Fruit fly (Drosophila melanogaster) whole organism, embryonic: ENCODE data around the gene Chd64.

Experiments
- Adf1 ChIP-seq: fragments of 200-800 bp; sonication (Bioruptor generic); IDR thresholded peaks from 2 replicates; pipeline ENCODE4 v1.3.6; 2022; ENCODE audit warnings: missing biosample characterization, missing genetic modification characterization
- Aef1 ChIP-seq: fragments of 200-800 bp; sonication (Bioruptor generic); IDR thresholded peaks from 3 replicates; pipeline ENCODE4 v1.3.6; 2022; ENCODE audit warnings: missing biosample characterization, missing genetic modification characterization
- CG10462 ChIP-seq: fragments of 200-800 bp; sonication (Bioruptor generic); optimal IDR thresholded peaks from 2 replicates; lab custom pipeline; 2016; ENCODE audit warnings: missing biosample characterization, missing genetic modification characterization
- CG11247 ChIP-seq: fragments of 200-800 bp; sonication (Bioruptor generic); IDR thresholded peaks from 2 replicates; pipeline ENCODE4 v1.3.6; 2022; ENCODE audit warnings: missing biosample characterization, missing genetic modification characterization
- CG11456 ChIP-seq: fragments of 200-800 bp; sonication (Bioruptor generic); IDR thresholded peaks from 3 replicates; pipeline ENCODE4 v1.3.6; 2022; ENCODE audit warnings: missing biosample characterization, missing genetic modification characterization
- CG11696 ChIP-seq: fragments of 200-800 bp; sonication (Bioruptor generic); IDR thresholded peaks from 2 replicates; pipeline ENCODE4 v1.3.6; 2022; ENCODE audit warnings: missing biosample characterization, missing genetic modification characterization
- CG13296 ChIP-seq: fragments of 200-800 bp; sonication (Bioruptor generic); optimal IDR thresholded peaks from 3 replicates; lab custom pipeline; 2018; ENCODE audit warnings: missing biosample characterization, mild to moderate bottlenecking, missing genetic modification characterization
- CG14014 ChIP-seq: fragments of 200-800 bp; sonication (Bioruptor generic); IDR thresholded peaks from 2 replicates; pipeline ENCODE4 v1.3.6; 2022; ENCODE audit warnings: missing biosample characterization, missing genetic modification characterization
- CG15011 ChIP-seq: fragments of 200-800 bp; sonication (Bioruptor generic); optimal IDR thresholded peaks from 3 replicates; lab custom pipeline; 2018; ENCODE audit warnings: missing biosample characterization, mild to moderate bottlenecking, missing genetic modification characterization
- CG15269 ChIP-seq: fragments of 200-800 bp; sonication (Bioruptor generic); optimal IDR thresholded peaks from 2 replicates; lab custom pipeline; 2018; ENCODE audit warnings: missing biosample characterization, mild to moderate bottlenecking, missing genetic modification characterization, moderate library complexity
- CG1529 ChIP-seq: fragments of 200-800 bp; sonication (Bioruptor generic); optimal IDR thresholded peaks from 3 replicates; lab custom pipeline; 2018; ENCODE audit warnings: missing biosample characterization, missing genetic modification characterization
- CG17328 ChIP-seq: fragments of 200-800 bp; sonication (Bioruptor generic); IDR thresholded peaks from 2 replicates; pipeline ENCODE4 v1.3.6; 2022; ENCODE audit warnings: missing biosample characterization, missing genetic modification characterization
- CG18476 ChIP-seq: fragments of 200-800 bp; sonication (Bioruptor generic); optimal IDR thresholded peaks from 2 replicates; lab custom pipeline; 2016; ENCODE audit warnings: missing biosample characterization, mild to moderate bottlenecking, missing genetic modification characterization
- CG2116 ChIP-seq: fragments of 200-800 bp; sonication (Bioruptor generic); optimal IDR thresholded peaks from 3 replicates; lab custom pipeline; 2018; ENCODE audit warnings: missing biosample characterization, mild to moderate bottlenecking, missing genetic modification characterization
- CG2678 ChIP-seq: fragments of 200-800 bp; sonication (Bioruptor generic); optimal IDR thresholded peaks from 3 replicates; lab custom pipeline; 2019; ENCODE audit warnings: missing biosample characterization, mild to moderate bottlenecking, missing genetic modification characterization, moderate library complexity
- CG30431 ChIP-seq: fragments of 200-800 bp; sonication (Bioruptor generic); optimal IDR thresholded peaks from 2 replicates; lab custom pipeline; 2017; ENCODE audit warnings: missing biosample characterization, missing genetic modification characterization
- CG31224 ChIP-seq: fragments of 200-800 bp; sonication (Bioruptor generic); IDR thresholded peaks from 2 replicates; pipeline ENCODE4 v1.3.6; 2022; ENCODE audit warnings: missing biosample characterization, missing genetic modification characterization
- CG34376 ChIP-seq: fragments of 200-800 bp; sonication (Bioruptor generic); optimal IDR thresholded peaks from 2 replicates; lab custom pipeline; 2018; ENCODE audit warnings: missing biosample characterization, mild to moderate bottlenecking, missing genetic modification characterization
- CG7556 ChIP-seq: fragments of 200-800 bp; sonication (Bioruptor generic); optimal IDR thresholded peaks from 2 replicates; lab custom pipeline; 2017; ENCODE audit warnings: missing biosample characterization, mild to moderate bottlenecking, missing genetic modification characterization
- Doc2 ChIP-seq: fragments of 200-800 bp; sonication (Bioruptor generic); IDR thresholded peaks from 2 replicates; pipeline ENCODE4 v1.3.6; 2022; ENCODE audit warnings: missing biosample characterization, missing genetic modification characterization
- Dref ChIP-seq: fragments of 200-800 bp; sonication (Bioruptor generic); IDR thresholded peaks from 2 replicates; pipeline ENCODE4 v1.3.6; 2022; ENCODE audit warnings: missing biosample characterization, missing genetic modification characterization
- Ets65A ChIP-seq: fragments of 200-800 bp; sonication (Bioruptor generic); peaks from one replicate; lab custom pipeline; 2016; ENCODE audit warnings: missing biosample characterization, missing genetic modification characterization
- Fer2 ChIP-seq: fragments of 200-800 bp; sonication (Bioruptor generic); optimal IDR thresholded peaks from 2 replicates; lab custom pipeline; 2018; ENCODE audit warnings: missing biosample characterization, mild to moderate bottlenecking, missing genetic modification characterization, moderate library complexity
- Fer3 ChIP-seq: fragments of 200-800 bp; sonication (Bioruptor generic); optimal IDR thresholded peaks from 2 replicates; lab custom pipeline; 2018; ENCODE audit warnings: missing biosample characterization, mild to moderate bottlenecking, missing genetic modification characterization, moderate library complexity
- HLH4C ChIP-seq: fragments of 200-800 bp; sonication (Bioruptor generic); IDR thresholded peaks from 3 replicates; pipeline ENCODE4 v1.3.6; 2022; ENCODE audit warnings: missing biosample characterization, missing genetic modification characterization; ENCODE audit not compliant: partially characterized antibody
- Hey ChIP-seq: fragments of 200-800 bp; sonication (Bioruptor generic); optimal IDR thresholded peaks from 3 replicates; lab custom pipeline; 2018; ENCODE audit warnings: missing biosample characterization, mild to moderate bottlenecking, missing genetic modification characterization
- Hr3 ChIP-seq: fragments of 200-800 bp; sonication (Bioruptor generic); optimal IDR thresholded peaks from 3 replicates; lab custom pipeline; 2016; ENCODE audit warnings: missing biosample characterization, missing genetic modification characterization
- Neu2 ChIP-seq: fragments of 200-800 bp; sonication (Bioruptor generic); optimal IDR thresholded peaks from 3 replicates; lab custom pipeline; 2016; ENCODE audit warnings: missing biosample characterization, missing genetic modification characterization, borderline replicate concordance
- Nf-YB ChIP-seq: fragments of 200-800 bp; sonication (Bioruptor generic); optimal IDR thresholded peaks from 3 replicates; lab custom pipeline; 2019; ENCODE audit warnings: missing biosample characterization, mild to moderate bottlenecking, missing genetic modification characterization, moderate library complexity
- NfI ChIP-seq: fragments of 200-800 bp; sonication (Bioruptor generic); optimal IDR thresholded peaks from 3 replicates; lab custom pipeline; 2018; ENCODE audit warnings: missing biosample characterization, mild to moderate bottlenecking, missing genetic modification characterization, moderate library complexity
- Side ChIP-seq: fragments of 200-800 bp; sonication (Bioruptor generic); optimal IDR thresholded peaks from 2 replicates; lab custom pipeline; 2016; ENCODE audit warnings: missing biosample characterization, missing genetic modification characterization
- Sox100B ChIP-seq: fragments of 200-800 bp; sonication (Bioruptor generic); optimal IDR thresholded peaks from 3 replicates; lab custom pipeline; 2018; ENCODE audit warnings: missing biosample characterization, mild to moderate bottlenecking, missing genetic modification characterization
- Sry-δ ChIP-seq: fragments of 200-800 bp; sonication (Bioruptor generic); optimal IDR thresholded peaks from 2 replicates; lab custom pipeline; 2016; ENCODE audit warnings: missing biosample characterization, missing genetic modification characterization
- Taf1 ChIP-seq: fragments of 200-800 bp; sonication (Bioruptor generic); IDR thresholded peaks from 2 replicates; pipeline ENCODE4 v1.3.6; 2022; ENCODE audit warnings: missing biosample characterization, missing genetic modification characterization
- Xrp1 ChIP-seq: fragments of 200-800 bp; sonication (Bioruptor generic); IDR thresholded peaks from 2 replicates; pipeline ENCODE4 v1.3.6; 2022; ENCODE audit warnings: missing biosample characterization, missing genetic modification characterization
- abd-A ChIP-seq: fragments of 200-800 bp; sonication (Bioruptor generic); optimal IDR thresholded peaks from 3 replicates; lab custom pipeline; 2019; ENCODE audit warnings: missing biosample characterization, mild to moderate bottlenecking, missing genetic modification characterization, moderate library complexity
- bcd ChIP-seq: fragments of 200-800 bp; sonication (Bioruptor generic); optimal IDR thresholded peaks from 2 replicates; lab custom pipeline; 2017; ENCODE audit warnings: missing biosample characterization, mild to moderate bottlenecking, missing genetic modification characterization
- cas ChIP-seq: fragments of 200-800 bp; sonication (Bioruptor generic); IDR thresholded peaks from 2 replicates; pipeline ENCODE4 v1.3.6; 2022; ENCODE audit warnings: missing biosample characterization, missing genetic modification characterization
- disco-r ChIP-seq: fragments of 200-800 bp; sonication (Bioruptor generic); optimal IDR thresholded peaks from 2 replicates; lab custom pipeline; 2016; ENCODE audit warnings: missing biosample characterization, missing genetic modification characterization
- dmrt99B ChIP-seq: fragments of 200-800 bp; sonication (Bioruptor generic); optimal IDR thresholded peaks from 2 replicates; lab custom pipeline; 2018; ENCODE audit warnings: missing biosample characterization, mild to moderate bottlenecking, missing genetic modification characterization, moderate library complexity
- dpn ChIP-seq, 2 experiments: fragments of 200-800 bp; sonication (Bioruptor generic); optimal IDR thresholded peaks; 3 replicates each; lab custom pipeline; 2016; ENCODE audit warnings: missing biosample characterization in 2 of 2, missing genetic modification characterization in 2 of 2
- dysf ChIP-seq: fragments of 200-800 bp; sonication (Bioruptor generic); IDR thresholded peaks from 3 replicates; pipeline ENCODE4 v1.3.6; 2022; ENCODE audit warnings: missing biosample characterization, missing genetic modification characterization
- ewg ChIP-seq: fragments of 200-800 bp; sonication (Bioruptor generic); optimal IDR thresholded peaks from 3 replicates; lab custom pipeline; 2017; ENCODE audit warnings: mild to moderate bottlenecking, missing biosample characterization, missing genetic modification reagents, missing genetic modification characterization
- gro ChIP-seq: fragments of 200-800 bp; sonication (Bioruptor generic); optimal IDR thresholded peaks from 2 replicates; lab custom pipeline; 2016; ENCODE audit warnings: missing biosample characterization, missing genetic modification characterization
- hbn ChIP-seq: fragments of 200-800 bp; sonication (Bioruptor generic); IDR thresholded peaks from 2 replicates; pipeline ENCODE4 v1.3.6; 2022; ENCODE audit warnings: missing biosample characterization, missing genetic modification characterization; ENCODE audit not compliant: partially characterized antibody
- hkb ChIP-seq, 2 experiments: fragments of 200-800 bp in 1 of 2; fragments of >200 bp in 1 of 2; sonication (Bioruptor generic) in 1 of 2; IDR thresholded peaks in 1 of 2; optimal IDR thresholded peaks in 1 of 2; 2 replicates each; pipeline versions ENCODE4 v1.3.6 to Lab custom; 2017 to 2022; ENCODE audit warnings: missing biosample characterization in 1 of 2, missing genetic modification characterization in 1 of 2
- hth ChIP-seq: fragments of >200 bp; optimal IDR thresholded peaks from 2 replicates; lab custom pipeline; 2017; ENCODE audit warnings: inconsistent platforms
- insv ChIP-seq, 2 experiments: fragments of 200-800 bp; sonication (Bioruptor generic); optimal IDR thresholded peaks; 3 replicates each; lab custom pipeline; 2016 to 2018; ENCODE audit warnings: missing biosample characterization in 2 of 2, missing genetic modification characterization in 2 of 2
- shn ChIP-seq: fragments of 200-800 bp; sonication (Bioruptor generic); optimal IDR thresholded peaks from 3 replicates; lab custom pipeline; 2016; ENCODE audit warnings: missing biosample characterization, missing genetic modification characterization
- trh ChIP-seq: fragments of 200-800 bp; sonication (Bioruptor generic); optimal IDR thresholded peaks from 2 replicates; lab custom pipeline; 2016; ENCODE audit warnings: missing biosample characterization, missing genetic modification characterization
- zen2 ChIP-seq: fragments of 200-800 bp; sonication (Bioruptor generic); IDR thresholded peaks from 3 replicates; pipeline ENCODE4 v1.3.6; 2022; ENCODE audit warnings: missing biosample characterization, missing genetic modification characterization; ENCODE audit not compliant: partially characterized antibody

Chd64 gene

dm6 chr3L:4071561-4072049 lies 50.6 kb downstream of the Chd64 start, which contains the start of gene wit (continued):
- TF ChIP-seq NfI (GFP tag; lab: Kevin White, UChicago) (peak; percentile 21), Fer3 (tag; lab: Kevin White, UChicago) (no peak), hkb (optimal IDR thresholded peaks at IDR 0.05; lab: Kevin White, UChicago) (no peak), hkb (GFP tag; IDR thresholded peaks at IDR 0.05; lab: Robert Waterston, UW) (peak; percentile 49; the same call in 1 of the 2 replicates), CG11696 (no peak), disco-r (GFP tag; lab: Kevin White, UChicago) (no peak), bcd (no peak), CG30431 (GFP tag; lab: Kevin White, UChicago) (no peak), Sry-δ (GFP tag; lab: Kevin White, UChicago) (no peak), gro (GFP tag; lab: Kevin White, UChicago) (peak; percentile 32), dpn (GFP tag; optimal IDR thresholded peaks at IDR 0.05; lab: Kevin White, UChicago) (no peak), zen2 (GFP tag; lab: Robert Waterston, UW) (peak; percentile 88; the same call in 2 of the 3 replicates), cas (GFP tag; lab: Robert Waterston, UW) (no peak), shn (no peak), CG14014 (GFP tag; lab: Robert Waterston, UW) (0 out of 2 replicates have a peak, but pooled peaks have one; percentile 13), CG31224 (GFP tag; lab: Robert Waterston, UW) (no peak), CG1529 (GFP tag; lab: Kevin White, UChicago) (no peak), insv (GFP tag; optimal IDR thresholded peaks at IDR 0.05; lab: Kevin White, UChicago) (no peak), Nf-YB (GFP tag; lab: Kevin White, UChicago) (peak; percentile 41), ewg (no peak), Fer2 (tag; lab: Kevin White, UChicago) (no peak), trh (no peak), Sox100B (GFP tag; lab: Kevin White, UChicago) (no peak), CG15269 (tag; lab: Kevin White, UChicago) (peak; percentile 24), CG11247 (GFP tag; lab: Robert Waterston, UW) (no peak), CG2116 (GFP tag; lab: Kevin White, UChicago) (no peak), CG17328 (GFP tag; lab: Robert Waterston, UW) (no peak; the same call in 1 of the 2 replicates), Taf1 (no peak), hth (lab: Kevin White, UChicago) (no peak), Neu2 (GFP tag; lab: Kevin White, UChicago) (no peak), dysf (GFP tag; lab: Robert Waterston, UW) (no peak; the same call in 2 of the 3 replicates), Ets65A (GFP tag; lab: Kevin White, UChicago) (peak; percentile 80), CG11456 (GFP tag; lab: Robert Waterston, UW) (no peak), Hey (no peak), CG7556 (no peak), Adf1 (GFP tag; lab: Robert Waterston, UW) (peak; percentile 45; the same call in 1 of the 2 replicates), Dref (GFP tag; lab: Robert Waterston, UW) (no peak), hbn (peak; percentile 44), CG10462 (no peak), Doc2 (GFP tag; lab: Robert Waterston, UW) (no peak), Xrp1 (no peak), HLH4C (GFP tag; lab: Robert Waterston, UW) (no peak), CG18476 (GFP tag; lab: Kevin White, UChicago) (no peak), abd-A (tag; lab: Kevin White, UChicago) (peak; percentile 55), CG13296 (GFP tag; lab: Kevin White, UChicago) (peak; percentile 46), Hr3 (GFP tag; lab: Kevin White, UChicago) (no peak), CG15011 (no peak), CG34376 (GFP tag; lab: Kevin White, UChicago) (peak; percentile 43), Side (GFP tag; lab: Kevin White, UChicago) (peak; percentile 5), dmrt99B (no peak), Aef1 (GFP tag; lab: Robert Waterston, UW) (no peak), CG2678 (tag; lab: Kevin White, UChicago) (peak; percentile 21)
